Worm (Caenorhabditis elegans): ENCODE measurements around the gene lgc-26.

lgc-26 gene

DNA sequence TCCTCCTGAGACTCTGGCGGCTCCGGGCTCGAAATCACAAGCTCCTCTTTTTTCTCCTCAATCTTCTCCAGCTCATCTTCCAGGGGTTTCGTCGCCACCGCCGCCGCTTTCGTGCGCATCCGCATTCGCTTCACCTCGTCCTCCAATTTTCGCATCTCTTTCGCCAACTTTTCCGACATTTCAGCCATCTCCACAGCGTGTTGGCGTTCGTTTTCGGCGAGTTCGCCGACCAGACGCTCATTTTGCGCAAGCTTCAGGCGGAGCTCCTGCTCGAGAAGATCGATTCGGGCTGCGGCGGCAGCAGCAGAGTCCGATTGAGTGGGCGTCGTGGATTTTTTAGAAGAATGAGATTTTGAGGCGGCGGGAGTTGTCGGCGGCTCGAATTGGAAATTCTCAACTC lies 35.2 kb downstream of the lgc-26 start:
- TF ChIP-seq ceh-88 (GFP tag; IDR thresholded peaks at IDR 0.05): no peak
- TF ChIP-seq ztf-11 (tag; optimal IDR thresholded peaks at IDR 0.05): no peak
- TF ChIP-seq nhr-90 (tag; optimal IDR thresholded peaks at IDR 0.05; ENCODE audit: poor library complexity): no peak
- TF ChIP-seq aly-2 (tag; optimal IDR thresholded peaks at IDR 0.05): no peak
- no peak for TF ChIP-seq blmp-1 (tag; optimal IDR thresholded peaks at IDR 0.05)
- TF ChIP-seq jun-1 (tag; optimal IDR thresholded peaks at IDR 0.05): no peak
- TF ChIP-seq efl-1 (optimal IDR thresholded peaks at IDR 0.05): no peak
- no peak for TF ChIP-seq efl-1 (GFP tag; optimal IDR thresholded peaks at IDR 0.05 in 1 of 2)
- no peak for TF ChIP-seq C16A3.4 (tag; optimal IDR thresholded peaks at IDR 0.05)
- no peak for TF ChIP-seq mdl-1 (tag; optimal IDR thresholded peaks at IDR 0.05)
- no peak for TF ChIP-seq dpl-1 (GFP tag; optimal IDR thresholded peaks at IDR 0.05)

DNA sequence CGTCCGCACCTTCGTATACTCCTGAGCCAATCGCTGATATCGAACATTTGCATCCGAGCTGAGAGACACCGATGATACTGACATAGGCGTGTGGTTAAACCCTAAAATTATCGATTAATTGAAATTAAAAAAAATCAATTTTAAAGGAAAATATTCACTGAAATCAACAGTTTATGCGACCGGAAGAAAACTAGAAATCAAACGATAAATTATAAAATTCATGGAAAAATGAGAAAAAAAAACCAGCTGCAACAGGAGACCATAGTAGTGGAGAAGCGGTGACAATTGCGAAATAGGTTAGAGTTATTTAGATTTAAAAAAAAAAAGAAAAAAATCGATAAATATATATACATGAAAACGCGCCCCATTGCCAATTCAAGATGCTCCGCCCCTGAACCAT lies 36.5 kb downstream of the lgc-26 start, which contains the start of gene F33E11.3:
F33E11.3 (minus strand) TSS at position 101 of the 400 bp plus-strand sequence.
- TF ChIP-seq nhr-85 (tag): peak; percentile 44
- no peak for TF ChIP-seq ztf-4 (tag; optimal IDR thresholded peaks at IDR 0.05)
- TF ChIP-seq efl-1 (optimal IDR thresholded peaks at IDR 0.05): no peak
- peak in 1 of 2 experiments; percentile 86 for TF ChIP-seq efl-1 (GFP tag; optimal IDR thresholded peaks at IDR 0.05 in 1 of 2)

DNA sequence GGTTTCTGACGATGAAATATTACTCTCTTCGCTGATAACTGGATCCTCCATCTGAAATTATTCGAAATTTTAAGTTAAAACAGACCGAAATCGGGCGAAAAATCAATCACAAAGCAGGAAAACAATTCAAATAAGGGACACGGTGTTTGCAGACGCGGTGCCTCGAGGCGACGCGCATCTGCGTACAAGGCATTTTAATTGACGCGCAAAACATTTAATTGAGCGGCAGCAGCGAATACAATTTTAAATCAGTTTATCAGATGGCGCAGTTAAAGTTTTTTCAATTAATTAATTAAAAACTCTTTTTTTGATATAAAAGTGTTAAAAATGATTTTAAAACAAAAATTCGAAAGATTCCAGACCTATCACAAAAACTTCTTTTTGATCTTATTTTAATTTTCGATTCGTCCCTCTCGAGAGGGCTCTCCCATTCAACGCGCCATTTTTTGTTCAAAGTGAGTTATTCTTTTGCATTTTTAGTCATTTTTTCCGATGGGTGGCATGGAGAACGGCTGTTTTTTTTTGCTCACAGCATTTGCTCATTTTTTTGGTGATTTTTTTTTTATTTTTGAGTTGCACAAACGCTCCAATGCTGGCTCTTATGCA lies 43.5 kb downstream of the lgc-26 start, which contains the start of gene phf-10:
phf-10 (minus strand) TSS at position 81 of the 606 bp plus-strand sequence.
- TF ChIP-seq snu-23 (GFP tag; optimal IDR thresholded peaks at IDR 0.05) (peak; percentile 56), swsn-7 (tag; optimal IDR thresholded peaks at IDR 0.05) (peak; percentile 41), nhr-47 (tag; optimal IDR thresholded peaks at IDR 0.05) (peak; percentile 60), sptf-1 (tag; optimal IDR thresholded peaks at IDR 0.05) (no peak), ztf-4 (tag; optimal IDR thresholded peaks at IDR 0.05) (no peak), ceh-82 (tag; optimal IDR thresholded peaks at IDR 0.05) (peak in 1 of 3 experiments; percentile 6), snpc-4 (tag; optimal IDR thresholded peaks at IDR 0.05) (peak; percentile 12), lsy-2 (tag; optimal IDR thresholded peaks at IDR 0.05) (peak; percentile 38 to 51), mep-1 (tag; optimal IDR thresholded peaks at IDR 0.05) (peak; percentile 9), nhr-19 (GFP tag; conservative IDR thresholded peaks at IDR 0.05) (peak; percentile 15; the same call in 1 of the 2 replicates), aly-2 (tag; optimal IDR thresholded peaks at IDR 0.05) (no peak), C34B4.2 (tag; optimal IDR thresholded peaks at IDR 0.05) (no peak), irx-1 (tag; optimal IDR thresholded peaks at IDR 0.05) (no peak), xbp-1 (tag; optimal IDR thresholded peaks at IDR 0.05) (peak; percentile 35), lin-35 (GFP tag; optimal IDR thresholded peaks at IDR 0.05) (peak; percentile 34 to 79), nhr-20 (tag; optimal IDR thresholded peaks at IDR 0.05) (peak; percentile 44), nhr-90 (tag; optimal IDR thresholded peaks at IDR 0.05; ENCODE audit: poor library complexity) (peak; percentile 18), dpl-1 (GFP tag; optimal IDR thresholded peaks at IDR 0.05) (peak; percentile 36 to 75 (median 74)), unc-130 (tag; optimal IDR thresholded peaks at IDR 0.05) (peak; percentile 19), sup-37 (GFP tag; optimal IDR thresholded peaks at IDR 0.05) (no peak), dsc-1 (tag; optimal IDR thresholded peaks at IDR 0.05) (peak; percentile 39), efl-1 (optimal IDR thresholded peaks at IDR 0.05) (peak; percentile 16 to 76), efl-1 (GFP tag; optimal IDR thresholded peaks at IDR 0.05 in 1 of 2) (peak; percentile 75 to 97), tbx-2 (tag; optimal IDR thresholded peaks at IDR 0.05) (peak; percentile 46), F16B12.6 (tag; optimal IDR thresholded peaks at IDR 0.05) (peak; percentile 83), C16A3.4 (tag; optimal IDR thresholded peaks at IDR 0.05) (peak; percentile 23)

DNA sequence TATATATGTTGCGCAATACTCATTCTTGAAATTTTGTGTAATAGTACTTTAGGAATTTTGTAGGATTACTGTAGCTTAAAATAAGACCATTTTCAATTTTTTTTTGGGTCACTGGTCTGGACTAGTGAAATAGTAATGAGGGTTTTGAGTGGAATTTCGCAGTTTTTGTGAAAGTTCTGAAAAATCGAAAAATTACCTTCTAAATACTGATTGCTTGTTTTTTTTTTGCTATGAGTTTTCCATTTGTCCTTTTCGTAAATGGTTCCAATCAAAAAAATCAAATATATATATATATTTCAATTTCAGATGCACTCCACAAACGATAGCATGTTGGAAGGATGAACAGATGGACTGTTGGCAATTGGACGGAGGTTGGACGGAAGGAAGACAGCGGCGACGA lies 44.3 kb downstream of the lgc-26 start, which contains the start of gene nhr-15:
nhr-15 (plus strand) TSS at position 301 of the 400 bp plus-strand sequence.
- TF ChIP-seq sox-4 (tag; optimal IDR thresholded peaks at IDR 0.05): no peak
- no peak for TF ChIP-seq isw-1 (GFP tag; IDR thresholded peaks at IDR 0.05)
- TF ChIP-seq lin-39 (tag; optimal IDR thresholded peaks at IDR 0.05): no peak
- TF ChIP-seq nhr-19 (GFP tag; conservative IDR thresholded peaks at IDR 0.05): no peak
- TF ChIP-seq zag-1 (tag; optimal IDR thresholded peaks at IDR 0.05): no peak
- no peak for TF ChIP-seq irx-1 (tag; optimal IDR thresholded peaks at IDR 0.05)
- no peak for TF ChIP-seq rnt-1 (tag; optimal IDR thresholded peaks at IDR 0.05)
- TF ChIP-seq efl-3 (GFP tag; optimal IDR thresholded peaks at IDR 0.05): no peak
- no peak for TF ChIP-seq fkh-8 (tag; optimal IDR thresholded peaks at IDR 0.05)
- TF ChIP-seq tlp-1 (tag; optimal IDR thresholded peaks at IDR 0.05): no peak
- no peak for TF ChIP-seq lin-15B (tag; optimal IDR thresholded peaks at IDR 0.05)

Data from whole organism, L1 larva.